Worm (Caenorhabditis elegans) whole organism, L4 larva: ENCODE data around the gene srz-1.

Source experiments
- R02D3.7 ChIP-seq: fragments of 150-350 bp; sonication (generic microtip); optimal IDR thresholded peaks from 3 replicates; lab custom pipeline; 2014; ENCODE audit warnings: missing biosample characterization, missing genetic modification characterization
- Y105C5A.15 ChIP-seq: fragments of 200-800 bp; sonication (Bioruptor generic); IDR thresholded peaks from 2 replicates; pipeline ENCODE4 v1.3.6; 2022; ENCODE audit warnings: missing genetic modification characterization, missing compliant biosample characterization
- Y75B8A.6 ChIP-seq: fragments of 200-800 bp; sonication (Bioruptor generic); IDR thresholded peaks from 2 replicates; pipeline ENCODE4 v1.3.6; 2022; ENCODE audit warnings: missing genetic modification reagents, missing genetic modification characterization, missing compliant biosample characterization
- aha-1 ChIP-seq: fragments of 150-350 bp; peaks from one replicate; lab custom pipeline; 2014; ENCODE audit warnings: missing biosample characterization, missing genetic modification characterization
- aly-2 ChIP-seq: sonication (generic microtip); optimal IDR thresholded peaks from 2 replicates; lab custom pipeline; 2018; ENCODE audit warnings: missing biosample characterization, missing genetic modification characterization
- ama-1 ChIP-seq: fragments of 150-350 bp; optimal IDR thresholded peaks from 2 replicates; lab custom pipeline; 2014; ENCODE audit warnings: inconsistent platforms, mixed read lengths
- ceh-28 ChIP-seq: fragments of 150-350 bp; optimal IDR thresholded peaks from 2 replicates; lab custom pipeline; 2014; ENCODE audit warnings: missing biosample characterization, missing genetic modification reagents, missing genetic modification characterization
- ceh-32 ChIP-seq: sonication (generic microtip); optimal IDR thresholded peaks from 2 replicates; lab custom pipeline; 2016; ENCODE audit warnings: mild to moderate bottlenecking, missing genetic modification characterization, missing compliant biosample characterization; ENCODE audit not compliant: poor library complexity
- ceh-44 ChIP-seq: fragments of 200-800 bp; sonication (Bioruptor generic); IDR thresholded peaks from 2 replicates; pipeline ENCODE4 v1.3.6; 2022; ENCODE audit warnings: missing genetic modification reagents, missing genetic modification characterization, missing compliant biosample characterization
- ces-1 ChIP-seq: fragments of 150-350 bp; sonication (generic microtip); optimal IDR thresholded peaks from 4 replicates; lab custom pipeline; 2014; ENCODE audit warnings: missing biosample characterization, missing genetic modification reagents, missing genetic modification characterization
- ctbp-1 ChIP-seq: fragments of 200-800 bp; sonication (Bioruptor generic); IDR thresholded peaks from 2 replicates; pipeline ENCODE4 v1.3.6; 2022; ENCODE audit warnings: missing genetic modification reagents, missing genetic modification characterization, missing compliant biosample characterization
- daf-12 ChIP-seq: fragments of 150-350 bp; optimal IDR thresholded peaks from 2 replicates; lab custom pipeline; 2014; ENCODE audit warnings: missing biosample characterization, missing genetic modification reagents, missing genetic modification characterization
- egl-27 ChIP-seq: sonication (generic microtip); optimal IDR thresholded peaks from 3 replicates; lab custom pipeline; 2017; ENCODE audit warnings: missing biosample characterization, missing genetic modification reagents, missing genetic modification characterization
- fos-1 ChIP-seq: fragments of 150-350 bp; optimal IDR thresholded peaks from 2 replicates; lab custom pipeline; 2014; ENCODE audit warnings: missing biosample characterization, missing genetic modification characterization
- gei-8 ChIP-seq: fragments of 200-800 bp; sonication (Bioruptor generic); optimal IDR thresholded peaks from 2 replicates; lab custom pipeline; 2018; ENCODE audit warnings: mild to moderate bottlenecking, missing genetic modification characterization, missing compliant biosample characterization
- hif-1 ChIP-seq, 2 experiments: sonication (generic microtip); optimal IDR thresholded peaks; 2 replicates each; lab custom pipeline; 2016 to 2017; ENCODE audit warnings: missing compliant biosample characterization in 2 of 2, missing genetic modification characterization in 2 of 2, missing genetic modification reagents in 2 of 2, missing genotype in 2 of 2, mild to moderate bottlenecking in 1 of 2
- hlh-30 ChIP-seq: sonication (generic microtip); optimal IDR thresholded peaks from 2 replicates; lab custom pipeline; 2017; ENCODE audit warnings: antibody characterized with exemption, mild to moderate bottlenecking, missing genetic modification characterization, missing compliant biosample characterization; ENCODE audit not compliant: insufficient read depth
- hmg-1.1 ChIP-seq: fragments of 200-800 bp; sonication (Bioruptor generic); IDR thresholded peaks from 2 replicates; pipeline ENCODE4 v1.3.6; 2022; ENCODE audit warnings: missing genetic modification reagents, missing genetic modification characterization, missing compliant biosample characterization
- lin-13 ChIP-seq: fragments of 150-350 bp; optimal IDR thresholded peaks from 2 replicates; lab custom pipeline; 2014; ENCODE audit warnings: missing biosample characterization, missing genetic modification reagents, missing genetic modification characterization
- lin-39 ChIP-seq: fragments of 150-350 bp; optimal IDR thresholded peaks from 2 replicates; lab custom pipeline; 2014; ENCODE audit warnings: missing biosample characterization, missing genetic modification reagents, missing genetic modification characterization
- lir-3 ChIP-seq: sonication (generic microtip); optimal IDR thresholded peaks from 2 replicates; lab custom pipeline; 2016; ENCODE audit warnings: mild to moderate bottlenecking, missing genetic modification characterization, missing compliant biosample characterization
- mdl-1 ChIP-seq, 2 experiments: fragments of 150-350 bp in 1 of 2; sonication (generic microtip) in 1 of 2; optimal IDR thresholded peaks; 2 replicates each; lab custom pipeline; 2014 to 2017; ENCODE audit warnings: missing biosample characterization in 2 of 2, missing genetic modification characterization in 2 of 2
- mxl-2 ChIP-seq: fragments of 200-800 bp; sonication (Bioruptor generic); conservative IDR thresholded peaks from 2 replicates; pipeline ENCODE4 v1.3.6; 2022; ENCODE audit warnings: missing genetic modification reagents, missing genetic modification characterization, missing compliant biosample characterization
- nhr-6 ChIP-seq: fragments of 150-350 bp; optimal IDR thresholded peaks from 2 replicates; lab custom pipeline; 2014; ENCODE audit warnings: missing biosample characterization, missing genetic modification characterization
- rbr-2 ChIP-seq: sonication (generic microtip); optimal IDR thresholded peaks from 2 replicates; lab custom pipeline; 2016; ENCODE audit warnings: missing genotype, missing genetic modification characterization, missing compliant biosample characterization
- set-16 ChIP-seq: fragments of 200-800 bp; sonication (Bioruptor generic); IDR thresholded peaks from 2 replicates; pipeline ENCODE4 v1.3.6; 2022; ENCODE audit warnings: missing genetic modification reagents, missing genetic modification characterization, missing compliant biosample characterization
- spr-1 ChIP-seq: sonication (generic microtip); optimal IDR thresholded peaks from 2 replicates; lab custom pipeline; 2016; ENCODE audit warnings: mild to moderate bottlenecking, missing genetic modification characterization, missing compliant biosample characterization
- tag-97 ChIP-seq: fragments of 200-800 bp; sonication (Bioruptor generic); IDR thresholded peaks from 2 replicates; pipeline ENCODE4 v1.3.6; 2022; ENCODE audit warnings: missing genetic modification characterization, missing compliant biosample characterization
- unc-62 ChIP-seq, 3 experiments: fragments of 150-350 bp in 1 of 3; sonication (generic microtip); optimal IDR thresholded peaks in 2 of 3; peaks in 1 of 3; 1 replicate in 1 of 3; 2 replicates in 2 of 3; lab custom pipeline; 2014 to 2017; ENCODE audit warnings: missing biosample characterization in 3 of 3, missing genetic modification characterization in 3 of 3, missing genetic modification reagents in 3 of 3, missing genotype in 1 of 3
- vab-7 ChIP-seq: fragments of 200-800 bp; sonication (Bioruptor generic); IDR thresholded peaks from 2 replicates; pipeline ENCODE4 v1.3.6; 2022; ENCODE audit warnings: missing genetic modification reagents, missing genetic modification characterization, missing compliant biosample characterization
- zag-1 ChIP-seq: fragments of 150-350 bp; optimal IDR thresholded peaks from 2 replicates; lab custom pipeline; 2014; ENCODE audit warnings: missing biosample characterization, missing genetic modification characterization
- zfp-2 ChIP-seq: sonication (generic microtip); optimal IDR thresholded peaks from 2 replicates; lab custom pipeline; 2016; ENCODE audit warnings: mild to moderate bottlenecking, missing genetic modification characterization, missing compliant biosample characterization
- zfp-3 ChIP-seq: fragments of 200-800 bp; sonication (Bioruptor generic); conservative IDR thresholded peaks from 2 replicates; pipeline ENCODE4 v1.3.6; 2022; ENCODE audit warnings: missing genetic modification reagents, missing genetic modification characterization, missing compliant biosample characterization
- zip-2 ChIP-seq: fragments of 150-350 bp; optimal IDR thresholded peaks from 2 replicates; lab custom pipeline; 2014; ENCODE audit warnings: missing biosample characterization, missing genetic modification characterization
- ztf-11 ChIP-seq: fragments of 150-350 bp; optimal IDR thresholded peaks from 2 replicates; lab custom pipeline; 2014; ENCODE audit warnings: missing biosample characterization, missing genetic modification characterization

Gene srz-1

ce11 chrV:16666647-16667046, 9.0 kb upstream of the srz-1 start, which contains the start of gene F14F8.14:
Gene F14F8.14, minus strand, starts transcription at chrV:16666747.
- TF ChIP-seq ces-1 (no peak), zag-1 (tag; lab: Kevin White, UChicago) (no peak), spr-1 (tag; lab: Kevin White, UChicago) (no peak), mdl-1 (tag; optimal IDR thresholded peaks at IDR 0.05; lab: Kevin White, UChicago) (no peak), lir-3 (tag; lab: Kevin White, UChicago) (no peak), hmg-1.1 (no peak), rbr-2 (tag; lab: Kevin White, UChicago) (no peak), egl-27 (no peak), zfp-3 (no peak), zfp-2 (no peak)

ce11 chrV:16668473-16668872, 7.2 kb upstream of the srz-1 start, which contains the start of gene F14F8.9:
Gene F14F8.9, minus strand, starts transcription at chrV:16668573.
- no peak for TF ChIP-seq mdl-1 (tag; optimal IDR thresholded peaks at IDR 0.05; lab: Kevin White, UChicago)
- TF ChIP-seq daf-12 (tag; lab: Kevin White, UChicago): no peak

- TF ChIP-seq aha-1 (peak; percentile 6), aly-2 (tag; lab: Kevin White, UChicago) (no peak), hlh-30 (tag; lab: Kevin White, UChicago) (no peak), ceh-44 (GFP tag; lab: Robert Waterston, UW) (no peak), set-16 (GFP tag; lab: Robert Waterston, UW) (no peak), gei-8 (GFP tag; lab: Kevin White, UChicago) (no peak), ceh-28 (no peak), hif-1 (tag; optimal IDR thresholded peaks at IDR 0.05; lab: Kevin White, UChicago) (no peak), nhr-6 (no peak)
- TF ChIP-seq, all 104 proteins: peak for 1
These were observed 4.5 kb upstream of the srz-1 start, which contains the start of gene str-61 for ce11 chrV:16671190-16671589. Gene str-61, minus strand, starts transcription at chrV:16671290.

ce11 chrV:16672198-16672597, 3.5 kb upstream of the srz-1 start, which contains the start of gene F14F8.8:
Gene F14F8.8, minus strand, starts transcription at chrV:16672298.
- no peak for TF ChIP-seq unc-62 (GFP tag; optimal IDR thresholded peaks at IDR 0.05 in 1 of 2; lab: Kevin White, UChicago)
- TF ChIP-seq unc-62 (tag; optimal IDR thresholded peaks at IDR 0.05; lab: Kevin White, UChicago): no peak
- no peak for TF ChIP-seq Y105C5A.15 (GFP tag; lab: Robert Waterston, UW)
- no peak for TF ChIP-seq lir-3 (tag; lab: Kevin White, UChicago)
- TF ChIP-seq mxl-2: no peak
- TF ChIP-seq zfp-3: no peak

ce11 chrV:16674399-16674798, 1.3 kb upstream of the srz-1 start:
- no peak for TF ChIP-seq Y75B8A.6 (GFP tag; lab: Robert Waterston, UW)
- no peak for TF ChIP-seq ceh-32
- no peak for TF ChIP-seq lin-39
- peak; percentile 91 for TF ChIP-seq aha-1
- no peak for TF ChIP-seq R02D3.7 (tag; lab: Kevin White, UChicago)
- peak in 1 of 2 experiments; percentile 80 for TF ChIP-seq unc-62 (GFP tag; optimal IDR thresholded peaks at IDR 0.05 in 1 of 2; lab: Kevin White, UChicago)
- TF ChIP-seq unc-62 (tag; optimal IDR thresholded peaks at IDR 0.05; lab: Kevin White, UChicago): no peak

- TF ChIP-seq ztf-11 (no peak), zip-2 (tag; lab: Kevin White, UChicago) (no peak), lin-13 (GFP tag; lab: Kevin White, UChicago) (no peak), ama-1 (lab: Kevin White, UChicago) (no peak), vab-7 (no peak), tag-97 (no peak), ctbp-1 (GFP tag; lab: Robert Waterston, UW) (no peak), fos-1 (tag; lab: Kevin White, UChicago) (no peak), hmg-1.1 (no peak)
These were observed 3.6 kb downstream of the srz-1 start, which contains the start of gene srz-103 for ce11 chrV:16679237-16679636. Gene srz-103, minus strand, starts transcription at chrV:16679337.
